Worm (Caenorhabditis elegans) whole organism, L1 larva: ENCODE data around the gene F58B3.6.

Source experiments
- ama-1 ChIP-seq: fragments of 150-350 bp; optimal IDR thresholded peaks from 2 replicates; lab custom pipeline; 2014
- fos-1 ChIP-seq: fragments of 150-350 bp; optimal IDR thresholded peaks from 2 replicates; lab custom pipeline; 2014; ENCODE audit warnings: missing biosample characterization, missing genetic modification characterization
- jun-1 ChIP-seq: fragments of 150-350 bp; optimal IDR thresholded peaks from 2 replicates; lab custom pipeline; 2014; ENCODE audit warnings: missing biosample characterization, missing genetic modification reagents, missing genetic modification characterization
- nhr-237 ChIP-seq: fragments of 150-350 bp; optimal IDR thresholded peaks from 2 replicates; lab custom pipeline; 2014; ENCODE audit warnings: missing biosample characterization, missing genetic modification characterization
- nhr-28 ChIP-seq: fragments of 150-350 bp; optimal IDR thresholded peaks from 2 replicates; lab custom pipeline; 2014; ENCODE audit warnings: missing biosample characterization, missing genetic modification characterization
- skn-1 ChIP-seq: fragments of 150-350 bp; optimal IDR thresholded peaks from 2 replicates; lab custom pipeline; 2014; ENCODE audit warnings: missing biosample characterization, missing genetic modification characterization
- tbx-2 ChIP-seq: sonication (generic microtip); optimal IDR thresholded peaks from 2 replicates; lab custom pipeline; 2016; ENCODE audit warnings: missing genetic modification characterization, missing compliant biosample characterization
- unc-62 ChIP-seq: fragments of 150-350 bp; optimal IDR thresholded peaks from 2 replicates; lab custom pipeline; 2014; ENCODE audit warnings: missing biosample characterization, missing genetic modification reagents, missing genetic modification characterization

DNA sequence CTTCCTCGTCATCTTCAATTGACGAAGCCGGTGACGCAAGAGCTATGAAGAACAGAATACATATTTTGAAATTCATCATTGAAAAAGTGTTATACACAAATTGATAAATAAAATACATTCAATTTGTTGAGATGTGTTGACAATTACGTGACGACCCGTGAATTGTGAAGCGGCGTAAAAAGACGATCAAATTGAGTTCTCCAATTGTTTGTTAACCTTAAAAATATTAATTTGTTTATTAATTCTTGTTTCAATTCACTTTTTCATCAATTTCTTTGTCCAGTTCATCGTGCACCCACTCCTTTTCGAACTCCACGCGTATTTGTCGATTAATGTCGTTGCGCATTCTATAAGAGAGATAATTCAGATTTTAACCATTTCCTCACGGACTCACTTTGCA is 44.3 kb upstream of the F58B3.6 start, which contains the start of gene spe-36:
- TF ChIP-seq ama-1 (lab: Kevin White, UChicago): no peak
- TF ChIP-seq nhr-28 (tag; lab: Kevin White, UChicago): no peak
- TF ChIP-seq tbx-2 (tag; lab: Kevin White, UChicago): no peak
- no peak for TF ChIP-seq jun-1 (tag; lab: Kevin White, UChicago)
- TF ChIP-seq unc-62 (GFP tag; lab: Kevin White, UChicago): no peak
- no peak for TF ChIP-seq fos-1
- TF ChIP-seq skn-1 (tag; lab: Kevin White, UChicago): no peak
- no peak for TF ChIP-seq nhr-237 (tag; lab: Kevin White, UChicago)
